Fruit fly (Drosophila melanogaster): ENCODE data around the gene mAChR-B.
A peak's percentile ranks its signal among the peaks of the same experiment; 100 is the strongest.

The mAChR-B gene

DNA sequence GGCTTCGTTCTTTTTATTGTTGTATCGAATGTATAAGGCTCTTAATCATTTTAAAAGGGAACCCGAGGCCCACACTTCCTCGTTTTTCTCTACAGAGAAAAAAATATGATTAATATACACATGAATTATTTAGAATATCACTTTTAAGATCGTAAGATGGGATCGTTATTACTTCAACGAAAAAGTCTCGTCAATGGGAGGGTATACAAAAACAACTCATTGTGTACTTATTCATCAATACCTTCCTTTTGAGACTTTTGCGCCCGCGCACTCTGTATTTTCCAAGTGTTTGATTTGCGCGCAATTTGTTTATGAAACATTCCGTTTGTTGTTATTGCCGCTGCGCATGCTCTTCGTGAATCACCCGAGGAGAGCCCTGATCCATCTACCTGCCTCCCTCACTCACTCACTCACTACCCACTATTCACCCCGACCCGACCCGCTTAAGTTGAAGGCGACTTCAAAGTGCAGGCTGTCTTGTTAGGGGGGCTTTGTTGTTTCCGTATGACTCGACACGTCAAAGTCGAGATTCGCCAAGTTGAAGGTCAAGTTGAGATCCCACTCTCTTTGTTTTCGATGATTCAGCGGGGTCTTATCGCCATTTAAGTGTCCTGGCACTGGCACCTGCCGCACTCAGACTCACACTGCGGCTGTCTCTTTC is 57.0 kb downstream of the mAChR-B start:
- peak; percentile 18 for TF ChIP-seq CG8159 (tag; optimal IDR thresholded peaks at IDR 0.05)
- no peak for TF ChIP-seq CG9948 (tag; optimal IDR thresholded peaks at IDR 0.05)
- TF ChIP-seq Snoo (tag; optimal IDR thresholded peaks at IDR 0.05): peak; percentile 33
- no peak for TF ChIP-seq CG13204 (GFP tag; optimal IDR thresholded peaks at IDR 0.05)
- TF ChIP-seq CG15710 (tag; optimal IDR thresholded peaks at IDR 0.05): no peak
- no peak for TF ChIP-seq Ets98B (GFP tag; IDR thresholded peaks at IDR 0.05)
- no peak for TF ChIP-seq rn (GFP tag; IDR thresholded peaks at IDR 0.05)
- TF ChIP-seq Pif1B (GFP tag; optimal IDR thresholded peaks at IDR 0.05): no peak
- TF ChIP-seq CG8301 (tag; optimal IDR thresholded peaks at IDR 0.05): no peak
- no peak for TF ChIP-seq CG34367 (tag; optimal IDR thresholded peaks at IDR 0.05)
- no peak for TF ChIP-seq CG14655 (GFP tag; optimal IDR thresholded peaks at IDR 0.05)
- peak; percentile 65 for TF ChIP-seq EcR (GFP tag; optimal IDR thresholded peaks at IDR 0.05)

dm6 chr3R:8118062-8118461 is 59.0 kb downstream of the mAChR-B start:
- TF ChIP-seq CG17806 (tag; optimal IDR thresholded peaks at IDR 0.05) (no peak), Ets98B (GFP tag; IDR thresholded peaks at IDR 0.05) (no peak), CG9948 (tag; optimal IDR thresholded peaks at IDR 0.05) (no peak), EcR (GFP tag; optimal IDR thresholded peaks at IDR 0.05) (peak; percentile 61)

dm6 chr3R:8118781-8119456 is 59.8 kb downstream of the mAChR-B start:
- TF ChIP-seq D1 (tag; optimal IDR thresholded peaks at IDR 0.05) (no peak), CG32121 (GFP tag; IDR thresholded peaks at IDR 0.05) (no peak), Pif1B (GFP tag; optimal IDR thresholded peaks at IDR 0.05) (no peak), gl (tag; optimal IDR thresholded peaks at IDR 0.05) (no peak), CG9948 (tag; optimal IDR thresholded peaks at IDR 0.05) (no peak), Ets98B (GFP tag; IDR thresholded peaks at IDR 0.05) (no peak), CG13204 (GFP tag; optimal IDR thresholded peaks at IDR 0.05) (no peak), CG10348 (GFP tag; IDR thresholded peaks at IDR 0.05) (no peak), CG8301 (tag; optimal IDR thresholded peaks at IDR 0.05) (no peak), Pif1A (GFP tag; optimal IDR thresholded peaks at IDR 0.05) (no peak), CG8159 (tag; optimal IDR thresholded peaks at IDR 0.05) (no peak)

DNA sequence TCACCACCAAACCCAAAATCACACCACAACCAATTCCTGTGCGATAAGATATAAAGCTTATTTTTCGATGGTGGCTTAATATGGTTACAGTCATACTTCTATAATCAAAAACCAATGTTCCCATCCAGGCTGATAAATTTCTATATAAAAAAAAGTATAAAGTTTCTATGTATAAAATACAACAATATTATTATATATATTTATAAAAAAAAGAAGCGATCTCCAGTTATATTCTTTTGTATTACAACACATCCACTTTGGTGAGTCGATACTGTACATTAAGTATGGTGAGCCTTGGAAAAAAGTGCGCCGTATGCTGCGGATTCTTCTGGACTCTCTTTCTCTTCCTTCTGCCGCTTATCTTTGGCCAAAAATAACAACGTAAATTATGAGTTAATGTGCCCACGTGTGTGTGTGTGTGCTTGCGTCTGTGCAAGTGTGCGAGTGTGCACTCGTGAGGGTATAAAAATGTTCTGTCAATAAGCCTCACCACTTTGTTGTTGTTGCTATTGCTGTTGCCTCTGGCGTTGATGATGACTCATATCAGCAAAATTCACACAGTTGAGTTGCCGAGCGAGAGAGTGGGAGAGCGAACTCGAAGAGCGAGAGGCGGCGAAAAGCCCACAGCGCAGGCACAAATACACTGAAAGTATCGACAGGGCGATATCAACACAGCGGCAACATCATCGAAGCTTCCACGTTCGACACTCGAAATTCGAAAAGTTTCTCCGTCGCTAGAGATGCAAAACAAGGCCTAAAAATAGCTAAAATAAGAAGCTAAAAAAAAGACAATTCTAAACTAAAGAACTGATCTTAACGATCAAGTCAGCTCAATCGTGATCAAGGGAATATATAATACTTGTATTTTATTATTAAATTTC is 60.6 kb downstream of the mAChR-B start:
- TF ChIP-seq Snoo (tag; optimal IDR thresholded peaks at IDR 0.05) (peak; percentile 77), Pif1A (GFP tag; optimal IDR thresholded peaks at IDR 0.05) (peak; percentile 75), CG14655 (GFP tag; optimal IDR thresholded peaks at IDR 0.05) (peak; percentile 78), rn (GFP tag; IDR thresholded peaks at IDR 0.05) (no peak), CG17806 (tag; optimal IDR thresholded peaks at IDR 0.05) (peak; percentile 57), Pif1B (GFP tag; optimal IDR thresholded peaks at IDR 0.05) (peak; percentile 69), CG9948 (tag; optimal IDR thresholded peaks at IDR 0.05) (peak; percentile 59), EcR (GFP tag; optimal IDR thresholded peaks at IDR 0.05) (peak; percentile 75), CG8301 (tag; optimal IDR thresholded peaks at IDR 0.05) (peak; percentile 77), CG10348 (GFP tag; IDR thresholded peaks at IDR 0.05) (no peak), CG8159 (tag; optimal IDR thresholded peaks at IDR 0.05) (peak; percentile 71), CG12605 (GFP tag; IDR thresholded peaks at IDR 0.05) (no peak), D1 (tag; optimal IDR thresholded peaks at IDR 0.05) (peak; percentile 52), CG32121 (GFP tag; IDR thresholded peaks at IDR 0.05) (peak; percentile 42), CG34367 (tag; optimal IDR thresholded peaks at IDR 0.05) (peak; percentile 8), CG4496 (GFP tag; IDR thresholded peaks at IDR 0.05) (0 out of 3 replicates have a peak, but pooled peaks have one; percentile 23), Ets98B (GFP tag; IDR thresholded peaks at IDR 0.05) (peak; percentile 61), gl (tag; optimal IDR thresholded peaks at IDR 0.05) (no peak), CG15710 (tag; optimal IDR thresholded peaks at IDR 0.05) (peak; percentile 64), CG13204 (GFP tag; optimal IDR thresholded peaks at IDR 0.05) (no peak), fd96Ca (GFP tag; IDR thresholded peaks at IDR 0.05) (peak; percentile 33; the same call in 2 of the 3 replicates)

DNA sequence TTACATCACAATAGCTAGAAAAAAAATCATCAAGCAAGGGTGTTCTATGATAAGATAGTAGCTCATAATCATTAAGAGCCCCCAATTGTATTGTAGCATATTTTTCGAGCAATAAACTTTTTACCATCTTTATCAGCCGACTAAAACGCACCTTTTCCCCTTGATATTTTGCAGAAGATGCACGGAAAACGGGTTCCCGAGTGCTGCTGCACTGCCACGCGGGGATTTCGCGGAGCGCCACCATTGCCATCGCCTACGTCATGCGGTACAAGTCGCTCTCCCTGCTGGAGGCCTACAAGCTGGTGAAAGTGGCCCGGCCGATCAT is 61.2 kb downstream of the mAChR-B start:
- TF ChIP-seq CG14655 (GFP tag; optimal IDR thresholded peaks at IDR 0.05) (peak; percentile 8), Snoo (tag; optimal IDR thresholded peaks at IDR 0.05) (peak; percentile 70), CG17806 (tag; optimal IDR thresholded peaks at IDR 0.05) (no peak), CG34367 (tag; optimal IDR thresholded peaks at IDR 0.05) (no peak), CG12605 (GFP tag; IDR thresholded peaks at IDR 0.05) (no peak)

Data from whole organism, pupa.